Worm (Caenorhabditis elegans): Measurements from ENCODE around the gene srd-39.

DNA sequence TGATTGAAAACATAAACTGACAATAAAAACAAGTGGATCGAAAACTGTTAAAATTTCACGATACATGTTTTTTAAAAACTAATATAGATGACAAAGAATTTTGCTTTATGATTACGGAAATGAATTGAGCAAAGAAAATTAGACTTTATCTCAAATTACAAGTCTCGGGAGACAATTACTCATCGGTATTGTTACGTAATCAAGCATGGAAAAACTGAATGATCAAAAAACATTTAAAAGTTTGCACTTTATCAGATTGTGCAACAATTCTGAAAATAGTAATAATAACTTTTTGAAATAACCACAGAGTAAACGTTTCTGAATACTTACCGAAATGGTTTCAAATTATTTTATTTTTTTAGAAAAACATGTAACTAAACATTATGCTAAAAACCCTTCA lies 5.4 kb upstream of the srd-39 start, which contains the start of gene srd-43:
- TF ChIP-seq sptf-2 (GFP tag; optimal IDR thresholded peaks at IDR 0.05) (no peak), ztf-25 (GFP tag; IDR thresholded peaks at IDR 0.05) (no peak), egl-18 (GFP tag; IDR thresholded peaks at IDR 0.05) (no peak), unc-130 (GFP tag; optimal IDR thresholded peaks at IDR 0.05) (no peak), him-1 (tag; optimal IDR thresholded peaks at IDR 0.05) (no peak), lag-1 (GFP tag; IDR thresholded peaks at IDR 0.05) (no peak), let-526 (GFP tag; IDR thresholded peaks at IDR 0.05) (no peak), tbx-9 (tag; optimal IDR thresholded peaks at IDR 0.05; ENCODE audit: borderline replicate concordance) (no peak), C06A6.2 (GFP tag; conservative IDR thresholded peaks at IDR 0.05) (no peak), rcor-1 (GFP tag; IDR thresholded peaks at IDR 0.05) (no peak), hlh-12 (tag; optimal IDR thresholded peaks at IDR 0.05) (no peak), T07F8.4 (tag; optimal IDR thresholded peaks at IDR 0.05) (no peak)
